Fruit fly (Drosophila melanogaster) whole organism, embryonic: Measurements from ENCODE around the gene CG18649.

Experiments used
- Bdp1 ChIP-seq: fragments of 200-800 bp; sonication (Bioruptor generic); optimal IDR thresholded peaks from 3 replicates; lab custom pipeline; 2016; ENCODE audit warnings: missing biosample characterization, missing genetic modification characterization
- CG10654 ChIP-seq: fragments of 200-800 bp; sonication (Bioruptor generic); optimal IDR thresholded peaks from 2 replicates; lab custom pipeline; 2016; ENCODE audit warnings: missing biosample characterization, missing genetic modification characterization
- CG12104 ChIP-seq: fragments of 200-800 bp; sonication (Bioruptor generic); optimal IDR thresholded peaks from 3 replicates; lab custom pipeline; 2016; ENCODE audit warnings: missing biosample characterization, missing genetic modification characterization
- CG1233 ChIP-seq: fragments of 200-800 bp; sonication (Bioruptor generic); optimal IDR thresholded peaks from 4 replicates; lab custom pipeline; 2018; ENCODE audit warnings: missing biosample characterization, mild to moderate bottlenecking, missing genetic modification characterization
- CG12391 ChIP-seq: fragments of 200-800 bp; sonication (Bioruptor generic); optimal IDR thresholded peaks from 3 replicates; lab custom pipeline; 2018; ENCODE audit warnings: missing biosample characterization, mild to moderate bottlenecking, missing genetic modification characterization, moderate library complexity
- CG12744 ChIP-seq: fragments of 200-800 bp; sonication (Bioruptor generic); optimal IDR thresholded peaks from 2 replicates; lab custom pipeline; 2016; ENCODE audit warnings: missing biosample characterization, missing genetic modification characterization
- CG14441 ChIP-seq: fragments of 200-800 bp; sonication (Bioruptor generic); IDR thresholded peaks from 2 replicates; pipeline ENCODE4 v1.3.6; 2022; ENCODE audit warnings: missing biosample characterization, missing genetic modification characterization
- CG15514 ChIP-seq: fragments of 200-800 bp; sonication (Bioruptor generic); optimal IDR thresholded peaks from 3 replicates; lab custom pipeline; 2017; ENCODE audit warnings: missing biosample characterization, missing genetic modification characterization, mild to moderate bottlenecking, moderate library complexity, missing genetic modification reagents
- CG17186 ChIP-seq: fragments of 200-800 bp; sonication (Bioruptor generic); optimal IDR thresholded peaks from 3 replicates; lab custom pipeline; 2017; ENCODE audit warnings: missing biosample characterization, missing genetic modification reagents, missing genetic modification characterization
- CG17361 ChIP-seq: fragments of 200-800 bp; sonication (Bioruptor generic); IDR thresholded peaks from 3 replicates; pipeline ENCODE4 v1.3.6; 2022; ENCODE audit warnings: missing biosample characterization, missing genetic modification characterization
- CG18599 ChIP-seq: fragments of 200-800 bp; sonication (Bioruptor generic); optimal IDR thresholded peaks from 3 replicates; lab custom pipeline; 2017; ENCODE audit warnings: missing biosample characterization, missing genetic modification characterization, mild to moderate bottlenecking, moderate library complexity, missing genetic modification reagents
- CG30020 ChIP-seq: fragments of 200-800 bp; optimal IDR thresholded peaks from 2 replicates; lab custom pipeline; 2019; ENCODE audit warnings: missing biosample characterization, mild to moderate bottlenecking, missing genetic modification characterization, moderate library complexity
- CG31224 ChIP-seq: fragments of 200-800 bp; sonication (Bioruptor generic); IDR thresholded peaks from 2 replicates; pipeline ENCODE4 v1.3.6; 2022; ENCODE audit warnings: missing biosample characterization, missing genetic modification characterization
- CG3838 ChIP-seq: fragments of 200-800 bp; sonication (Bioruptor generic); optimal IDR thresholded peaks from 3 replicates; lab custom pipeline; 2016; ENCODE audit warnings: missing biosample characterization, missing genetic modification characterization
- CG7839 ChIP-seq: fragments of 200-800 bp; sonication (Bioruptor generic); optimal IDR thresholded peaks from 3 replicates; lab custom pipeline; 2018; ENCODE audit warnings: missing biosample characterization, mild to moderate bottlenecking, missing genetic modification characterization, moderate library complexity
- CG7928 ChIP-seq: fragments of 200-800 bp; sonication (Bioruptor generic); optimal IDR thresholded peaks from 2 replicates; lab custom pipeline; 2017; ENCODE audit warnings: missing biosample characterization, mild to moderate bottlenecking, missing genetic modification characterization
- CG9609 ChIP-seq: fragments of 200-800 bp; sonication (Bioruptor generic); optimal IDR thresholded peaks from 3 replicates; lab custom pipeline; 2016; ENCODE audit warnings: missing biosample characterization, missing genetic modification characterization
- CG9797 ChIP-seq: fragments of 200-800 bp; sonication (Bioruptor generic); optimal IDR thresholded peaks from 3 replicates; lab custom pipeline; 2018; ENCODE audit warnings: missing biosample characterization, mild to moderate bottlenecking, missing genetic modification characterization
- Dip2 ChIP-seq: fragments of 200-800 bp; sonication (Bioruptor generic); IDR thresholded peaks from 2 replicates; pipeline ENCODE4 v1.3.6; 2022; ENCODE audit warnings: missing biosample characterization, missing genetic modification characterization
- Dip3 ChIP-seq: fragments of 200-800 bp; sonication (Bioruptor generic); optimal IDR thresholded peaks from 3 replicates; lab custom pipeline; 2016; ENCODE audit warnings: missing biosample characterization, missing genetic modification characterization
- Drgx ChIP-seq: fragments of 200-800 bp; sonication (Bioruptor generic); IDR thresholded peaks from 2 replicates; pipeline ENCODE4 v1.3.6; 2022; ENCODE audit warnings: missing biosample characterization, missing genetic modification characterization
- Ets65A ChIP-seq: fragments of 200-800 bp; sonication (Bioruptor generic); peaks from one replicate; lab custom pipeline; 2016; ENCODE audit warnings: missing biosample characterization, missing genetic modification characterization
- H2.0 ChIP-seq: fragments of 200-800 bp; sonication (Bioruptor generic); IDR thresholded peaks from 2 replicates; pipeline ENCODE4 v1.3.6; 2022; ENCODE audit warnings: missing biosample characterization, missing genetic modification characterization
- HLH54F ChIP-seq: fragments of 200-800 bp; sonication (Bioruptor generic); optimal IDR thresholded peaks from 3 replicates; lab custom pipeline; 2016; ENCODE audit warnings: missing biosample characterization, missing genetic modification characterization
- Mes4 ChIP-seq: fragments of 200-800 bp; sonication (Bioruptor generic); optimal IDR thresholded peaks from 2 replicates; lab custom pipeline; 2016; ENCODE audit warnings: missing biosample characterization, missing genetic modification characterization
- NC2β ChIP-seq: fragments of 200-800 bp; sonication (Bioruptor generic); optimal IDR thresholded peaks from 2 replicates; lab custom pipeline; 2016; ENCODE audit warnings: missing biosample characterization, missing genetic modification characterization
- Nf-YA ChIP-seq: fragments of 200-800 bp; sonication (Bioruptor generic); IDR thresholded peaks from 2 replicates; pipeline ENCODE4 v1.3.6; 2022; ENCODE audit warnings: missing biosample characterization, missing genetic modification characterization
- Ptx1 ChIP-seq: fragments of 200-800 bp; sonication (Bioruptor generic); IDR thresholded peaks from 2 replicates; pipeline ENCODE4 v1.3.6; 2022; ENCODE audit warnings: missing biosample characterization, missing genetic modification characterization
- Side ChIP-seq: fragments of 200-800 bp; sonication (Bioruptor generic); optimal IDR thresholded peaks from 2 replicates; lab custom pipeline; 2016; ENCODE audit warnings: missing biosample characterization, missing genetic modification characterization
- Sox102F ChIP-seq: fragments of 200-800 bp; sonication (Bioruptor generic); optimal IDR thresholded peaks from 2 replicates; lab custom pipeline; 2018; ENCODE audit warnings: missing biosample characterization, mild to moderate bottlenecking, missing genetic modification characterization, moderate library complexity
- YL-1 ChIP-seq: fragments of 200-800 bp; sonication (Bioruptor generic); optimal IDR thresholded peaks from 3 replicates; lab custom pipeline; 2017; ENCODE audit warnings: missing biosample characterization, mild to moderate bottlenecking, missing genetic modification characterization
- ac ChIP-seq: fragments of 200-800 bp; sonication (Bioruptor generic); optimal IDR thresholded peaks from 3 replicates; lab custom pipeline; 2017; ENCODE audit warnings: missing biosample characterization, mild to moderate bottlenecking, missing genetic modification characterization
- amos ChIP-seq: fragments of 200-800 bp; sonication (Bioruptor generic); IDR thresholded peaks from 2 replicates; pipeline ENCODE4 v1.3.6; 2022; ENCODE audit warnings: missing biosample characterization, missing genetic modification characterization; ENCODE audit not compliant: partially characterized antibody
- bsh ChIP-seq, 2 experiments: fragments of 200-800 bp; sonication (Bioruptor generic); optimal IDR thresholded peaks; 2 replicates each; lab custom pipeline; 2017 to 2018; ENCODE audit warnings: mild to moderate bottlenecking in 2 of 2, missing biosample characterization in 2 of 2, missing genetic modification characterization in 2 of 2, moderate library complexity in 1 of 2
- cg ChIP-seq: fragments of 200-800 bp; sonication (Bioruptor generic); optimal IDR thresholded peaks from 3 replicates; lab custom pipeline; 2019; ENCODE audit warnings: missing biosample characterization, mild to moderate bottlenecking, missing genetic modification characterization, moderate library complexity
- chif ChIP-seq, 2 experiments: fragments of 200-800 bp; sonication (Bioruptor generic); optimal IDR thresholded peaks; 3 replicates each; lab custom pipeline; 2016; ENCODE audit warnings: missing biosample characterization in 2 of 2, missing genetic modification characterization in 2 of 2
- crc ChIP-seq: fragments of 200-800 bp; sonication (Bioruptor generic); optimal IDR thresholded peaks from 2 replicates; lab custom pipeline; 2016; ENCODE audit warnings: missing biosample characterization, missing genetic modification characterization
- cwo ChIP-seq: fragments of 200-800 bp; sonication (Bioruptor generic); optimal IDR thresholded peaks from 3 replicates; lab custom pipeline; 2017; ENCODE audit warnings: missing biosample characterization, missing genetic modification characterization, mild to moderate bottlenecking, moderate library complexity, missing genetic modification reagents
- emc ChIP-seq: fragments of 200-800 bp; sonication (Bioruptor generic); optimal IDR thresholded peaks from 2 replicates; lab custom pipeline; 2016; ENCODE audit warnings: missing biosample characterization, missing genetic modification characterization
- esg ChIP-seq: fragments of 200-800 bp; sonication (Bioruptor generic); conservative IDR thresholded peaks from 2 replicates; pipeline ENCODE4 v1.3.6; 2022; ENCODE audit warnings: missing biosample characterization, missing genetic modification characterization
- fd3F ChIP-seq: fragments of 200-800 bp; sonication (Bioruptor generic); optimal IDR thresholded peaks from 2 replicates; lab custom pipeline; 2018; ENCODE audit warnings: missing biosample characterization, mild to moderate bottlenecking, missing genetic modification characterization, moderate library complexity
- hb ChIP-seq: fragments of 200-800 bp; sonication (Bioruptor generic); IDR thresholded peaks from 3 replicates; pipeline ENCODE4 v1.3.6; 2022; ENCODE audit warnings: missing biosample characterization, missing genetic modification characterization; ENCODE audit not compliant: partially characterized antibody
- lab ChIP-seq: fragments of 200-800 bp; sonication (Bioruptor generic); optimal IDR thresholded peaks from 3 replicates; lab custom pipeline; 2017; ENCODE audit warnings: missing biosample characterization, missing genetic modification characterization, mild to moderate bottlenecking, moderate library complexity, missing genetic modification reagents
- mld ChIP-seq: fragments of 200-800 bp; sonication (Bioruptor generic); IDR thresholded peaks from 3 replicates; pipeline ENCODE4 v1.3.6; 2022; ENCODE audit warnings: missing biosample characterization, missing genetic modification characterization; ENCODE audit not compliant: partially characterized antibody
- peb ChIP-seq: fragments of 200-800 bp; sonication (Bioruptor generic); IDR thresholded peaks from 2 replicates; pipeline ENCODE4 v1.3.6; 2022; ENCODE audit warnings: missing biosample characterization, missing genetic modification characterization
- pros ChIP-seq: fragments of 200-800 bp; sonication (Bioruptor generic); optimal IDR thresholded peaks from 3 replicates; lab custom pipeline; 2019; ENCODE audit warnings: missing biosample characterization, mild to moderate bottlenecking, missing genetic modification characterization, moderate library complexity
- sd ChIP-seq: fragments of 200-800 bp; sonication (Bioruptor generic); optimal IDR thresholded peaks from 3 replicates; lab custom pipeline; 2018; ENCODE audit warnings: missing biosample characterization, mild to moderate bottlenecking, missing genetic modification characterization, moderate library complexity
- tll ChIP-seq, 2 experiments: fragments of 200-800 bp in 1 of 2; fragments of >200 bp in 1 of 2; sonication (Bioruptor generic) in 1 of 2; optimal IDR thresholded peaks; 2 replicates each; lab custom pipeline; 2017 to 2019; ENCODE audit warnings: missing biosample characterization in 2 of 2, missing genetic modification characterization in 2 of 2, mild to moderate bottlenecking in 1 of 2, moderate library complexity in 1 of 2
- tna ChIP-seq: fragments of 200-800 bp; sonication (Bioruptor generic); IDR thresholded peaks from 2 replicates; pipeline ENCODE4 v1.3.6; 2022; ENCODE audit warnings: missing biosample characterization, missing genetic modification characterization; ENCODE audit not compliant: partially characterized antibody
- wek ChIP-seq: fragments of 200-800 bp; sonication (Bioruptor generic); optimal IDR thresholded peaks from 3 replicates; lab custom pipeline; 2018; ENCODE audit warnings: missing biosample characterization, mild to moderate bottlenecking, missing genetic modification characterization, moderate library complexity

The CG18649 gene

dm6 chr3L:15102669-15103309, 48.9 kb upstream of the CG18649 start (continued):
- no peak for TF ChIP-seq CG10654 (GFP tag; lab: Kevin White, UChicago)
- TF ChIP-seq cwo (GFP tag; lab: Kevin White, UChicago) = no peak
- no peak for TF ChIP-seq CG31224
- no peak for TF ChIP-seq Bdp1
- TF ChIP-seq tna (GFP tag; lab: Robert Waterston, UW) = no peak
- no peak for TF ChIP-seq CG12104
- TF ChIP-seq NC2β (GFP tag; lab: Kevin White, UChicago) = no peak
- TF ChIP-seq esg (GFP tag; lab: Robert Waterston, UW) = no peak
- no peak for TF ChIP-seq mld (GFP tag; lab: Robert Waterston, UW)
- TF ChIP-seq hb = no peak
- no peak for TF ChIP-seq Dip2 (GFP tag; lab: Robert Waterston, UW)
- TF ChIP-seq cg (GFP tag; lab: Kevin White, UChicago) = peak; percentile 63
- TF ChIP-seq Side (GFP tag; lab: Kevin White, UChicago) = no peak
- TF ChIP-seq Mes4 (GFP tag; lab: Kevin White, UChicago) = no peak
- TF ChIP-seq CG17361 (GFP tag; lab: Robert Waterston, UW) = no peak
- TF ChIP-seq CG12744 (GFP tag; lab: Kevin White, UChicago) = no peak
- no peak for TF ChIP-seq tll (GFP tag; optimal IDR thresholded peaks at IDR 0.05; lab: Kevin White, UChicago)
- peak; percentile 20 for TF ChIP-seq Sox102F
- TF ChIP-seq CG3838 (GFP tag; lab: Kevin White, UChicago) = no peak
- no peak for TF ChIP-seq CG12391
- no peak for TF ChIP-seq CG9797 (GFP tag; lab: Kevin White, UChicago)
- no peak for TF ChIP-seq CG30020 (tag; lab: Kevin White, UChicago)
- no peak for TF ChIP-seq fd3F (GFP tag; lab: Kevin White, UChicago)
- TF ChIP-seq pros = no peak
- TF ChIP-seq chif (GFP tag; optimal IDR thresholded peaks at IDR 0.05; lab: Kevin White, UChicago) = no peak
- no peak for TF ChIP-seq emc (GFP tag; lab: Kevin White, UChicago)
- no peak for TF ChIP-seq sd (tag; lab: Kevin White, UChicago)
- no peak for TF ChIP-seq crc
- no peak; the same call in 1 of the 2 replicates for TF ChIP-seq Drgx (GFP tag; lab: Robert Waterston, UW)
- no peak for TF ChIP-seq CG1233 (GFP tag; lab: Kevin White, UChicago)
- no peak for TF ChIP-seq CG17186 (GFP tag; lab: Kevin White, UChicago)
- no peak for TF ChIP-seq wek (GFP tag; lab: Kevin White, UChicago)
- no peak for TF ChIP-seq bsh (GFP tag; optimal IDR thresholded peaks at IDR 0.05; lab: Kevin White, UChicago)
- no peak for TF ChIP-seq CG14441 (GFP tag; lab: Robert Waterston, UW)
- TF ChIP-seq YL-1 (GFP tag; lab: Kevin White, UChicago) = no peak
- no peak for TF ChIP-seq Ets65A (GFP tag; lab: Kevin White, UChicago)
- TF ChIP-seq HLH54F = no peak
- no peak for TF ChIP-seq CG15514 (GFP tag; lab: Kevin White, UChicago)
- no peak for TF ChIP-seq H2.0
- TF ChIP-seq CG9609 (GFP tag; lab: Kevin White, UChicago) = no peak
- no peak for TF ChIP-seq Dip3 (GFP tag; lab: Kevin White, UChicago)
- peak; percentile 30; the same call in 1 of the 2 replicates for TF ChIP-seq Ptx1
- no peak for TF ChIP-seq amos (GFP tag; lab: Robert Waterston, UW)
- no peak for TF ChIP-seq ac (GFP tag; lab: Kevin White, UChicago)
- peak; percentile 11 for TF ChIP-seq lab (GFP tag; lab: Kevin White, UChicago)
- TF ChIP-seq Nf-YA = no peak
- no peak for TF ChIP-seq CG7928 (GFP tag; lab: Kevin White, UChicago)
- peak; percentile 12 for TF ChIP-seq CG7839 (tag; lab: Kevin White, UChicago)
- TF ChIP-seq peb (GFP tag; lab: Robert Waterston, UW) = no peak
- peak; percentile 36 for TF ChIP-seq CG18599
